Fruit fly (Drosophila melanogaster): ENCODE measurements around the gene CG33191.

The CG33191 gene

DNA sequence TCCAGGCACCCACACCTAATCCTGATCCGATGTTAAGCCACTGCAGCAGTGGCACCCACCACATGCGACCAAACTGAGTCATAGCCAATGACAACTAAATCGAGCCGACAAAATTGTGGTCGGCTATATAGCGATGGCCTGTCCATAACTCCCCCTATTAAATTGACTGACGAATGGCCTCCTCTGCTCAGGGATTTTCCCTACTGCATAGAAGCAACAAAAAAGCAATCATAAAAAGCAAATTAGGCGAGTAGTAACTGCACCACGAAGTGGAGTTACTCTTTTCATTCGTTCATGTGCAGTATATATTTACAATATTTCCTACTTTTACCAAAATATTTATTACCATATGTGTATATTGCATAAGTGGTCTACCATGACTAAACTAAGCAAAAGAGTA, 7.1 kb downstream of the CG33191 start, which contains the start of gene CG13318:
CG13318 (minus strand) TSS at position 101 of the 400 bp plus-strand sequence.
- TF ChIP-seq kay (GFP tag; ENCODE audit: borderline replicate concordance) (no peak), cnc (optimal IDR thresholded peaks at IDR 0.05) (no peak), CG11617 (GFP tag; optimal IDR thresholded peaks at IDR 0.05) (no peak), CG12768 (GFP tag; optimal IDR thresholded peaks at IDR 0.05) (no peak), CG14711 (tag; optimal IDR thresholded peaks at IDR 0.05) (no peak), toe (GFP tag; optimal IDR thresholded peaks at IDR 0.05) (no peak), Hr96 (GFP tag; optimal IDR thresholded peaks at IDR 0.05) (no peak), CG7101 (tag; optimal IDR thresholded peaks at IDR 0.05) (no peak), cic (GFP tag; optimal IDR thresholded peaks at IDR 0.05) (no peak), CG5204 (GFP tag; optimal IDR thresholded peaks at IDR 0.05) (no peak), Crg-1 (GFP tag; optimal IDR thresholded peaks at IDR 0.05) (no peak), Clk (GFP tag; optimal IDR thresholded peaks at IDR 0.05) (no peak), CG1620 (GFP tag; optimal IDR thresholded peaks at IDR 0.05) (no peak), pad (GFP tag; optimal IDR thresholded peaks at IDR 0.05) (no peak), ovo (GFP tag; optimal IDR thresholded peaks at IDR 0.05) (no peak), CG7045 (GFP tag; optimal IDR thresholded peaks at IDR 0.05) (no peak), Mnt (GFP tag; optimal IDR thresholded peaks at IDR 0.05) (no peak), bab1 (GFP tag; optimal IDR thresholded peaks at IDR 0.05) (no peak)

- TF ChIP-seq Crg-1 (GFP tag; optimal IDR thresholded peaks at IDR 0.05) (no peak), CG7101 (tag; optimal IDR thresholded peaks at IDR 0.05) (no peak), Clk (GFP tag; optimal IDR thresholded peaks at IDR 0.05) (no peak), tj (GFP tag; optimal IDR thresholded peaks at IDR 0.05) (no peak), toe (GFP tag; optimal IDR thresholded peaks at IDR 0.05) (no peak), ovo (GFP tag; optimal IDR thresholded peaks at IDR 0.05) (no peak), CG11617 (GFP tag; optimal IDR thresholded peaks at IDR 0.05) (no peak), kay (GFP tag; ENCODE audit: borderline replicate concordance) (no peak), CG12768 (GFP tag; optimal IDR thresholded peaks at IDR 0.05) (no peak), CG14711 (tag; optimal IDR thresholded peaks at IDR 0.05) (no peak), CG33017 (tag; optimal IDR thresholded peaks at IDR 0.05) (no peak), pad (GFP tag; optimal IDR thresholded peaks at IDR 0.05) (no peak)
These were observed 10.6 kb downstream of the CG33191 start, which contains the start of gene CG8236 for dm6 chr3R:8769094-8769493. TSS of gene CG8236 (plus strand) at chr3R:8769394.

- TF ChIP-seq Mnt (GFP tag; optimal IDR thresholded peaks at IDR 0.05) (no peak), tj (GFP tag; optimal IDR thresholded peaks at IDR 0.05) (no peak), Clk (GFP tag; optimal IDR thresholded peaks at IDR 0.05) (no peak), Crg-1 (GFP tag; optimal IDR thresholded peaks at IDR 0.05) (no peak), bab1 (GFP tag; optimal IDR thresholded peaks at IDR 0.05) (no peak), cic (GFP tag; optimal IDR thresholded peaks at IDR 0.05) (no peak), kay (GFP tag; ENCODE audit: borderline replicate concordance) (no peak), CG11617 (GFP tag; optimal IDR thresholded peaks at IDR 0.05) (no peak), toe (GFP tag; optimal IDR thresholded peaks at IDR 0.05) (no peak), pad (GFP tag; optimal IDR thresholded peaks at IDR 0.05) (no peak), CG1620 (GFP tag; optimal IDR thresholded peaks at IDR 0.05) (no peak), CG12768 (GFP tag; optimal IDR thresholded peaks at IDR 0.05) (no peak), Hr96 (GFP tag; optimal IDR thresholded peaks at IDR 0.05) (no peak), CG14711 (tag; optimal IDR thresholded peaks at IDR 0.05) (no peak), CG7101 (tag; optimal IDR thresholded peaks at IDR 0.05) (no peak), CG33017 (tag; optimal IDR thresholded peaks at IDR 0.05) (no peak), CG7045 (GFP tag; optimal IDR thresholded peaks at IDR 0.05) (no peak)
These were observed 11.7 kb downstream of the CG33191 start, which contains the start of the genes CG34135 and CG11768 for dm6 chr3R:8767998-8768397. TSS of gene CG34135 (minus strand) at chr3R:8768191. TSS of gene CG11768 (minus strand) at chr3R:8768200.

DNA sequence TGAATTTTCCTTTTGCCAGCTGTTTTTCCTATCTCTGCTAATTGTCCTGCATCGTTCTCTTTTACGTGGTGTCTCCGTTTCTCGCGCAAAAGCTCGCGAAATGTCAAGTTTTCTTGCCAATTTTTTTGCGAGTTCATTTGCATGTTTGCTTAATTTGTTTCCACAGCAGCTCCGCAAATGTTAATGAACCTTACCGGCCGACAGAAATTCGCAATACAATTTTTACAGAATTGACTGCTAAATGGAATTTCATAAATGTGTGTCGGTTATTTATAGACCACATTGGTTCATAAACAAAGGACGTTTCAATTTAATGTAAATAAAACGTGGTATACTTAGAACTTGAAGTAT, 31.0 kb downstream of the CG33191 start:
- TF ChIP-seq CG11617 (GFP tag; optimal IDR thresholded peaks at IDR 0.05) = no peak
- TF ChIP-seq kay (GFP tag; ENCODE audit: borderline replicate concordance) = no peak
- TF ChIP-seq CG14711 (tag; optimal IDR thresholded peaks at IDR 0.05) = no peak

DNA sequence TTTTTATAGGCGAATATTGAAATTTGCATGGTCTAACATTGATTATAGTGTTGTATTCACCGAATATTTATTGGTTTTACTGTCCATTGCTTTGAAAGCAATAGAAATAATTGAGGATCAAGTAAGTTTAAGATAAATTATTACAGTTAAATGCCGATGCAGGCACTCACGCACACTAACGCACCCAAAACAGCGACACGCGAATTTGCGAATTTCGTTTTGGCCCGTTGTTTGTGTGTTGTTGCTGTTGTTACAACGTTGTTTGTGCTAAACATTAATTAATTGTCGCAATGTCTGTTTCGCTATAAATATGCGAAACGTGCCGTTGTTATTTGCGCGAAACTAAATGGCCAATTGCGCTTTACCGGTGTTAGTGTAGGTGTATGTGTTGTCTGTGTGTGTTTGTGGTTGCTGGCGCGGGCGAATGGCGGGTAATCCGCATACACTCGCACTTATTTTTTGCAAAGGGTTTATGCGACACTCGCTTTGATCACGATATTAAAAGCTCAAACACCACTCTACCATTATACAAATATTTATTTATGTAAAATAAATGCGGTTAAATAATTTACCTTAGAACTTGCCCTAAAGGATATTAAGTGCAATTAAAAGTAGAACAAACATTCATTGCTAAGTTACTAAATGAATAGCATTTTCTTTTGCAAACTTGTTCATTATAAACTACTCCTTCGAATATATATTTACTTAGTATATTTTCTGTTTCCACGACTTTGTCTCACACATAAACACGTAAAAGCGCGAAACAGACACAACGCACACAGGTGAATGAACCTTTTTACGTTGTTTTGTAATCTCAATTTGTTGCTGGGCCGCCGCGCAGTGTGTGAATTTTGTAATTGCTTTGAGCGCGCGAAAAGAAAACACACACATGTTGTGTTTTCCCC, 31.6 kb downstream of the CG33191 start:
- TF ChIP-seq ovo (GFP tag; optimal IDR thresholded peaks at IDR 0.05) = peak; percentile 45
- peak; percentile 85 for TF ChIP-seq CG7101 (tag; optimal IDR thresholded peaks at IDR 0.05)
- peak; percentile 83 for TF ChIP-seq kay (GFP tag; ENCODE audit: borderline replicate concordance)
- peak; percentile 31 for TF ChIP-seq cic (GFP tag; optimal IDR thresholded peaks at IDR 0.05)
- TF ChIP-seq CG33017 (tag; optimal IDR thresholded peaks at IDR 0.05) = peak; percentile 92
- TF ChIP-seq pad (GFP tag; optimal IDR thresholded peaks at IDR 0.05) = peak; percentile 58
- TF ChIP-seq Hr96 (GFP tag; optimal IDR thresholded peaks at IDR 0.05) = peak; percentile 20
- TF ChIP-seq CG1620 (GFP tag; optimal IDR thresholded peaks at IDR 0.05) = peak; percentile 6
- TF ChIP-seq cnc (optimal IDR thresholded peaks at IDR 0.05) = no peak
- TF ChIP-seq tj (GFP tag; optimal IDR thresholded peaks at IDR 0.05) = peak; percentile 70
- TF ChIP-seq CG14711 (tag; optimal IDR thresholded peaks at IDR 0.05) = peak; percentile 79
- peak; percentile 82 for TF ChIP-seq CG12768 (GFP tag; optimal IDR thresholded peaks at IDR 0.05)
- peak; percentile 42 for TF ChIP-seq Crg-1 (GFP tag; optimal IDR thresholded peaks at IDR 0.05)
- peak; percentile 45 for TF ChIP-seq toe (GFP tag; optimal IDR thresholded peaks at IDR 0.05)
- peak; percentile 69 for TF ChIP-seq Clk (GFP tag; optimal IDR thresholded peaks at IDR 0.05)
- peak; percentile 84 for TF ChIP-seq CG7045 (GFP tag; optimal IDR thresholded peaks at IDR 0.05)
- peak; percentile 85 for TF ChIP-seq CG11617 (GFP tag; optimal IDR thresholded peaks at IDR 0.05)
- peak; percentile 87 for TF ChIP-seq bab1 (GFP tag; optimal IDR thresholded peaks at IDR 0.05)
- TF ChIP-seq CG5204 (GFP tag; optimal IDR thresholded peaks at IDR 0.05) = peak; percentile 64
- TF ChIP-seq Mnt (GFP tag; optimal IDR thresholded peaks at IDR 0.05) = peak; percentile 28

All from whole organism, adult.